Worm (Caenorhabditis elegans) whole organism, L2 larva: ENCODE measurements around the gene C26B2.8.

Experiments used
- ZK546.5 ChIP-seq: sonication (generic microtip); optimal IDR thresholded peaks from 2 replicates; lab custom pipeline; 2017; ENCODE audit warnings: missing biosample characterization, missing genetic modification characterization
- ama-1 ChIP-seq: fragments of 150-350 bp; optimal IDR thresholded peaks from 2 replicates; lab custom pipeline; 2018; ENCODE audit warnings: inconsistent platforms
- ceh-82 ChIP-seq: fragments of 150-350 bp; optimal IDR thresholded peaks from 2 replicates; lab custom pipeline; 2014; ENCODE audit warnings: missing biosample characterization, missing genetic modification characterization
- crh-2 ChIP-seq: sonication (generic microtip); optimal IDR thresholded peaks from 2 replicates; lab custom pipeline; 2017; ENCODE audit warnings: missing biosample characterization, missing genetic modification characterization
- lin-39 ChIP-seq: fragments of 150-350 bp; optimal IDR thresholded peaks from 2 replicates; lab custom pipeline; 2014; ENCODE audit warnings: missing biosample characterization, missing genetic modification reagents, missing genetic modification characterization
- mdl-1 ChIP-seq, 2 experiments: fragments of 150-350 bp in 1 of 2; sonication (generic microtip) in 1 of 2; optimal IDR thresholded peaks; 2 replicates each; lab custom pipeline; 2017; ENCODE audit warnings: missing biosample characterization in 2 of 2, missing genetic modification characterization in 2 of 2
- nhr-11 ChIP-seq: fragments of 150-350 bp; optimal IDR thresholded peaks from 2 replicates; lab custom pipeline; 2014; ENCODE audit warnings: missing biosample characterization, missing genetic modification characterization
- nhr-237 ChIP-seq: fragments of 150-350 bp; optimal IDR thresholded peaks from 2 replicates; lab custom pipeline; 2014; ENCODE audit warnings: missing biosample characterization, missing genetic modification characterization
- snpc-4 ChIP-seq: fragments of 150-350 bp; optimal IDR thresholded peaks from 2 replicates; lab custom pipeline; 2014; ENCODE audit warnings: missing biosample characterization, missing genetic modification characterization
- unc-39 ChIP-seq: fragments of 150-350 bp; optimal IDR thresholded peaks from 2 replicates; lab custom pipeline; 2014; ENCODE audit warnings: missing biosample characterization, missing genetic modification characterization

DNA sequence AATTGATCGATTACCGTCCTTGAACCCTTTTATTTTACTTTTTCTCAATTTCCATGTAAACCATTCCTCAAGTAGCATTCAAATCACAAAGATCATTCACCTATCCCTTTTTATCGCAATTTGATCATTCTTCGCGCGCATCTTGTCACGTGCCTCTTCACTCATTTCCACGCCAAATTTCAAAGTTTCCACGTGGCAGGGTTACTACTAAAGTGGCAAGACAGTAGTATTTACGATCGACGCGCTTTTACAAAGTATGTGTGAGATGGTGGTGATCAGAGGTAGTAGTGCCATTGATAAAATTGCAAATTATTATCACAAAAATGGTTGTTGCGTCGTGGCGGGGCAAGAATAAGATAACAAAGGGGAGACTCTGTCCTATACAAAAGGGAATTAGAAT lies 14.4 kb downstream of the C26B2.8 start:
- TF ChIP-seq crh-2 (tag; lab: Kevin White, UChicago) (peak; percentile 99), lin-39 (no peak), nhr-237 (tag; lab: Kevin White, UChicago) (no peak), mdl-1 (tag; optimal IDR thresholded peaks at IDR 0.05; lab: Kevin White, UChicago) (peak; percentile 78 to 83), ZK546.5 (tag; lab: Kevin White, UChicago) (no peak), ceh-82 (tag; lab: Kevin White, UChicago) (no peak), snpc-4 (tag; lab: Kevin White, UChicago) (no peak), unc-39 (tag; lab: Kevin White, UChicago) (no peak), nhr-11 (tag; lab: Kevin White, UChicago) (no peak), ama-1 (peak; percentile 34)
